Fruit fly (Drosophila melanogaster) whole organism, prepupa: ENCODE data around the gene CG12679.

Source experiments
- CG10631 ChIP-seq: fragments of 200-800 bp; sonication (Bioruptor generic); optimal IDR thresholded peaks from 2 replicates; lab custom pipeline; 2016; ENCODE audit warnings: missing biosample characterization, missing genetic modification characterization
- CG15336 ChIP-seq: fragments of 200-800 bp; sonication (Bioruptor generic); IDR thresholded peaks from 2 replicates; pipeline ENCODE4 v1.3.6; 2022; ENCODE audit warnings: missing biosample characterization, missing genetic modification characterization
- CG31627 ChIP-seq: fragments of 200-800 bp; sonication (Bioruptor generic); optimal IDR thresholded peaks from 3 replicates; lab custom pipeline; 2016; ENCODE audit warnings: missing biosample characterization, missing genetic modification characterization
- Eip75B ChIP-seq: fragments of 200-800 bp; sonication (Bioruptor generic); optimal IDR thresholded peaks from 3 replicates; lab custom pipeline; 2016; ENCODE audit warnings: missing biosample characterization, missing genetic modification characterization
- Ets96B ChIP-seq: fragments of 200-800 bp; optimal IDR thresholded peaks from 2 replicates; lab custom pipeline; 2019; ENCODE audit warnings: missing biosample characterization, mild to moderate bottlenecking, missing genetic modification characterization, moderate library complexity
- Hr38 ChIP-seq: sonication (Bioruptor generic); optimal IDR thresholded peaks from 2 replicates; lab custom pipeline; 2016; ENCODE audit warnings: missing biosample characterization, missing genetic modification characterization
- achi ChIP-seq: fragments of 200-800 bp; sonication (Bioruptor generic); optimal IDR thresholded peaks from 3 replicates; lab custom pipeline; 2016; ENCODE audit warnings: missing biosample characterization, missing genetic modification characterization
- esn ChIP-seq: fragments of 200-800 bp; sonication (Bioruptor generic); optimal IDR thresholded peaks from 2 replicates; lab custom pipeline; 2016; ENCODE audit warnings: missing biosample characterization, mild to moderate bottlenecking, missing genetic modification characterization, moderate library complexity
- fd85E ChIP-seq: fragments of 200-800 bp; sonication (Bioruptor generic); optimal IDR thresholded peaks from 3 replicates; lab custom pipeline; 2016; ENCODE audit warnings: missing biosample characterization, missing genetic modification characterization
- pdm3 ChIP-seq: fragments of 200-800 bp; sonication (Bioruptor generic); optimal IDR thresholded peaks from 3 replicates; lab custom pipeline; 2016; ENCODE audit warnings: missing biosample characterization, missing genetic modification characterization

dm6 chrX:20390706-20391105 lies 14.4 kb upstream of the CG12679 start, which contains the start of gene jb:
- TF ChIP-seq pdm3 (GFP tag; lab: Kevin White, UChicago) (no peak), fd85E (GFP tag; lab: Kevin White, UChicago) (no peak), CG15336 (GFP tag; lab: Robert Waterston, UW) (no peak), achi (GFP tag; lab: Kevin White, UChicago) (no peak), CG31627 (GFP tag; lab: Kevin White, UChicago) (no peak), Hr38 (GFP tag; lab: Kevin White, UChicago) (no peak), CG10631 (GFP tag; lab: Kevin White, UChicago) (no peak), Eip75B (GFP tag; lab: Kevin White, UChicago) (no peak), esn (no peak), Ets96B (tag; lab: Kevin White, UChicago) (no peak)
